Worm (Caenorhabditis elegans) whole organism, young adult: ENCODE results near the gene clh-1.
A peak's percentile ranks its signal among the peaks of the same experiment; 100 is the strongest.

ENCODE experiments used
- B0261.1 ChIP-seq: sonication (generic microtip); optimal IDR thresholded peaks from 2 replicates; lab custom pipeline; 2016; ENCODE audit warnings: mild to moderate bottlenecking, missing genetic modification characterization, moderate library complexity, missing compliant biosample characterization
- B0336.3 ChIP-seq: fragments of 200-800 bp; sonication (Bioruptor generic); IDR thresholded peaks from 2 replicates; pipeline ENCODE4 v1.3.6; 2022; ENCODE audit warnings: missing genetic modification characterization, missing compliant biosample characterization
- F39B2.1 ChIP-seq: fragments of 200-800 bp; sonication (Bioruptor generic); IDR thresholded peaks from 2 replicates; pipeline ENCODE4 v1.3.6; 2022; ENCODE audit warnings: missing genetic modification reagents, missing genetic modification characterization, missing compliant biosample characterization
- F57A8.1 ChIP-seq: fragments of 200-800 bp; sonication (Bioruptor generic); optimal IDR thresholded peaks from 2 replicates; lab custom pipeline; 2018; ENCODE audit warnings: mild to moderate bottlenecking, missing genetic modification characterization, moderate library complexity, missing compliant biosample characterization
- F57C9.4 ChIP-seq: sonication (generic microtip); optimal IDR thresholded peaks from 2 replicates; lab custom pipeline; 2017; ENCODE audit warnings: mild to moderate bottlenecking, missing genetic modification characterization, missing compliant biosample characterization
- T07F8.4 ChIP-seq: sonication (generic microtip); optimal IDR thresholded peaks from 2 replicates; lab custom pipeline; 2016; ENCODE audit warnings: mild to moderate bottlenecking, missing genetic modification characterization, moderate library complexity, missing compliant biosample characterization
- aptf-2 ChIP-seq: fragments of 200-800 bp; sonication (Bioruptor generic); conservative IDR thresholded peaks from 2 replicates; pipeline ENCODE4 v1.3.6; 2022; ENCODE audit warnings: missing genetic modification reagents, missing genetic modification characterization, missing compliant biosample characterization
- aptf-3 ChIP-seq: fragments of 200-800 bp; sonication (Bioruptor generic); IDR thresholded peaks from 2 replicates; pipeline ENCODE4 v1.3.6; 2022; ENCODE audit warnings: missing genetic modification characterization, missing compliant biosample characterization
- attf-3 ChIP-seq: fragments of 200-800 bp; sonication (Bioruptor generic); conservative IDR thresholded peaks from 2 replicates; pipeline ENCODE4 v1.3.6; 2022; ENCODE audit warnings: missing genetic modification reagents, missing genetic modification characterization, missing compliant biosample characterization
- ccch-3 ChIP-seq: fragments of 200-800 bp; sonication (Bioruptor generic); optimal IDR thresholded peaks from 2 replicates; lab custom pipeline; 2018; ENCODE audit warnings: mild to moderate bottlenecking, missing genetic modification characterization, missing compliant biosample characterization
- ceh-27 ChIP-seq: fragments of 200-800 bp; sonication (Bioruptor generic); optimal IDR thresholded peaks from 2 replicates; lab custom pipeline; 2018; ENCODE audit warnings: mild to moderate bottlenecking, missing genetic modification characterization, moderate library complexity, missing compliant biosample characterization
- dpff-1 ChIP-seq: sonication (generic microtip); optimal IDR thresholded peaks from 2 replicates; lab custom pipeline; 2017; ENCODE audit warnings: mild to moderate bottlenecking, missing genetic modification characterization, missing compliant biosample characterization
- dpl-1 ChIP-seq: fragments of 150-350 bp; optimal IDR thresholded peaks from 2 replicates; lab custom pipeline; 2014; ENCODE audit warnings: missing biosample characterization, missing genetic modification reagents, missing genetic modification characterization
- efl-1 ChIP-seq: fragments of 150-350 bp; optimal IDR thresholded peaks from 2 replicates; lab custom pipeline; 2014; ENCODE audit warnings: missing biosample characterization, missing genetic modification reagents, missing genetic modification characterization
- egl-44 ChIP-seq: fragments of 200-800 bp; sonication (Bioruptor generic); IDR thresholded peaks from 2 replicates; pipeline ENCODE4 v1.3.6; 2022; ENCODE audit warnings: missing genetic modification reagents, missing genetic modification characterization, missing compliant biosample characterization
- hlh-12 ChIP-seq: sonication (generic microtip); optimal IDR thresholded peaks from 2 replicates; lab custom pipeline; 2016; ENCODE audit warnings: missing genetic modification characterization, missing compliant biosample characterization
- hsf-1 ChIP-seq: fragments of 200-800 bp; sonication (Bioruptor generic); IDR thresholded peaks from 2 replicates; pipeline ENCODE4 v1.3.6; 2022; ENCODE audit warnings: missing genetic modification reagents, missing genetic modification characterization, missing compliant biosample characterization
- madf-6 ChIP-seq: fragments of 200-800 bp; sonication (Bioruptor generic); IDR thresholded peaks from 2 replicates; pipeline ENCODE4 v1.3.6; 2022; ENCODE audit warnings: missing genetic modification reagents, missing genetic modification characterization, missing compliant biosample characterization
- madf-8 ChIP-seq: fragments of 200-800 bp; sonication (Bioruptor generic); conservative IDR thresholded peaks from 2 replicates; pipeline ENCODE4 v1.3.6; 2022; ENCODE audit warnings: missing genetic modification reagents, missing genetic modification characterization, missing compliant biosample characterization
- mes-4 ChIP-seq: sonication (generic microtip); optimal IDR thresholded peaks from 2 replicates; lab custom pipeline; 2016; ENCODE audit warnings: missing genotype, missing genetic modification characterization, missing compliant biosample characterization
- nfya-1 ChIP-seq: sonication (generic microtip); optimal IDR thresholded peaks from 2 replicates; lab custom pipeline; 2017; ENCODE audit warnings: antibody characterized with exemption, missing compliant biosample characterization, missing genetic modification characterization, borderline replicate concordance; ENCODE audit not compliant: insufficient read depth
- nhr-120 ChIP-seq: fragments of 200-800 bp; sonication (Bioruptor generic); IDR thresholded peaks from 2 replicates; pipeline ENCODE4 v1.3.6; 2022; ENCODE audit warnings: missing genetic modification characterization, missing compliant biosample characterization
- nhr-179 ChIP-seq: sonication (generic microtip); optimal IDR thresholded peaks from 2 replicates; lab custom pipeline; 2016; ENCODE audit warnings: mild to moderate bottlenecking, missing genetic modification characterization, missing compliant biosample characterization
- nhr-80 ChIP-seq: sonication (generic microtip); optimal IDR thresholded peaks from 2 replicates; lab custom pipeline; 2016; ENCODE audit warnings: missing genetic modification characterization, missing compliant biosample characterization
- pha-4 ChIP-seq: fragments of 150-350 bp; sonication (generic microtip); optimal IDR thresholded peaks from 2 replicates; lab custom pipeline; 2014; ENCODE audit warnings: missing biosample characterization, missing genetic modification reagents, missing genetic modification characterization
- rcor-1 ChIP-seq: fragments of 200-800 bp; sonication (Bioruptor generic); IDR thresholded peaks from 2 replicates; pipeline ENCODE4 v1.3.6; 2022; ENCODE audit warnings: missing genetic modification reagents, missing genetic modification characterization, missing compliant biosample characterization
- rec-8 ChIP-seq, 2 experiments: sonication (generic microtip); optimal IDR thresholded peaks; 2 replicates each; lab custom pipeline; 2016; ENCODE audit warnings: mild to moderate bottlenecking in 2 of 2, missing genetic modification characterization in 2 of 2, missing genetic modification reagents in 2 of 2, missing genotype in 2 of 2, missing biosample characterization in 1 of 2, missing compliant biosample characterization in 1 of 2, moderate library complexity in 1 of 2
- repo-1 ChIP-seq: sonication (generic microtip); optimal IDR thresholded peaks from 2 replicates; lab custom pipeline; 2017; ENCODE audit warnings: mild to moderate bottlenecking, missing genetic modification characterization, missing compliant biosample characterization
- sdz-38 ChIP-seq: sonication (generic microtip); optimal IDR thresholded peaks from 2 replicates; lab custom pipeline; 2016; ENCODE audit warnings: missing genotype, missing genetic modification characterization, missing compliant biosample characterization
- sea-2 ChIP-seq: fragments of 200-800 bp; sonication (Bioruptor generic); IDR thresholded peaks from 2 replicates; pipeline ENCODE4 v1.3.6; 2022; ENCODE audit warnings: missing genetic modification characterization, missing compliant biosample characterization
- somi-1 ChIP-seq: fragments of 200-800 bp; sonication (Bioruptor generic); optimal IDR thresholded peaks from 2 replicates; lab custom pipeline; 2018; ENCODE audit warnings: mild to moderate bottlenecking, missing genetic modification characterization, missing compliant biosample characterization
- tbp1 ChIP-seq: fragments of 200-800 bp; sonication (Bioruptor generic); optimal IDR thresholded peaks from 2 replicates; lab custom pipeline; 2018; ENCODE audit warnings: mild to moderate bottlenecking, missing genetic modification characterization, missing compliant biosample characterization
- tbx-9 ChIP-seq: sonication (generic microtip); optimal IDR thresholded peaks from 2 replicates; lab custom pipeline; 2016; ENCODE audit warnings: borderline replicate concordance, missing genetic modification characterization, inconsistent platforms, missing compliant biosample characterization
- xnd-1 ChIP-seq: sonication (generic microtip); optimal IDR thresholded peaks from 2 replicates; lab custom pipeline; 2016; ENCODE audit warnings: missing genotype, missing genetic modification reagents, missing genetic modification characterization, missing compliant biosample characterization
- zfh-2 ChIP-seq: fragments of 200-800 bp; sonication (Bioruptor generic); conservative IDR thresholded peaks from 2 replicates; pipeline ENCODE4 v1.3.6; 2022; ENCODE audit warnings: missing genetic modification reagents, missing genetic modification characterization, missing compliant biosample characterization
- ztf-18 ChIP-seq: sonication (generic microtip); optimal IDR thresholded peaks from 2 replicates; lab custom pipeline; 2016; ENCODE audit warnings: missing genotype, mild to moderate bottlenecking, missing genetic modification characterization, missing compliant biosample characterization
- ztf-22 ChIP-seq: fragments of 200-800 bp; sonication (Bioruptor generic); optimal IDR thresholded peaks from 2 replicates; lab custom pipeline; 2018; ENCODE audit warnings: mild to moderate bottlenecking, missing genetic modification characterization, moderate library complexity, missing compliant biosample characterization
- ztf-25 ChIP-seq: fragments of 200-800 bp; sonication (Bioruptor generic); IDR thresholded peaks from 2 replicates; pipeline ENCODE4 v1.3.6; 2022; ENCODE audit warnings: missing genetic modification reagents, missing genetic modification characterization, missing compliant biosample characterization
- ztf-28 ChIP-seq: fragments of 200-800 bp; sonication (Bioruptor generic); IDR thresholded peaks from 2 replicates; pipeline ENCODE4 v1.3.6; 2022; ENCODE audit warnings: missing genetic modification reagents, missing genetic modification characterization, missing compliant biosample characterization
- ztf-6 ChIP-seq: fragments of 200-800 bp; sonication (Bioruptor generic); IDR thresholded peaks from 2 replicates; pipeline ENCODE4 v1.3.6; 2022; ENCODE audit warnings: missing genetic modification reagents, missing genetic modification characterization, missing compliant biosample characterization

clh-1 gene

ce11 chrII:11810436-11810835, 45.8 kb downstream of the clh-1 start, which contains the start of gene F43G6.7 (continued):
- no peak for TF ChIP-seq F57A8.1 (GFP tag; lab: Kevin White, UChicago)
- TF ChIP-seq mes-4 (tag; lab: Kevin White, UChicago): no peak
- TF ChIP-seq nhr-179: no peak
- no peak for TF ChIP-seq ccch-3 (GFP tag; lab: Kevin White, UChicago)
- no peak for TF ChIP-seq ztf-22 (GFP tag; lab: Kevin White, UChicago)
- TF ChIP-seq ceh-27 (GFP tag; lab: Kevin White, UChicago): no peak
- TF ChIP-seq zfh-2 (GFP tag; lab: Robert Waterston, UW): 0 out of 2 replicates have a peak, but pooled peaks have one; percentile 21
- peak; percentile 10 for TF ChIP-seq xnd-1 (tag; lab: Kevin White, UChicago)
- no peak for TF ChIP-seq F57C9.4 (tag; lab: Kevin White, UChicago)
- TF ChIP-seq aptf-3: 0 out of 2 replicates have a peak, but pooled peaks have one; percentile 80
- peak; percentile 66 for TF ChIP-seq madf-8 (GFP tag; lab: Robert Waterston, UW)
- no peak for TF ChIP-seq hlh-12 (tag; lab: Kevin White, UChicago)
- TF ChIP-seq B0261.1 (tag; lab: Kevin White, UChicago): no peak
- TF ChIP-seq dpff-1 (tag; lab: Kevin White, UChicago): no peak
- TF ChIP-seq T07F8.4: no peak
- no peak for TF ChIP-seq ztf-28 (GFP tag; lab: Robert Waterston, UW)
- TF ChIP-seq hsf-1 (GFP tag; lab: Robert Waterston, UW): no peak

DNA sequence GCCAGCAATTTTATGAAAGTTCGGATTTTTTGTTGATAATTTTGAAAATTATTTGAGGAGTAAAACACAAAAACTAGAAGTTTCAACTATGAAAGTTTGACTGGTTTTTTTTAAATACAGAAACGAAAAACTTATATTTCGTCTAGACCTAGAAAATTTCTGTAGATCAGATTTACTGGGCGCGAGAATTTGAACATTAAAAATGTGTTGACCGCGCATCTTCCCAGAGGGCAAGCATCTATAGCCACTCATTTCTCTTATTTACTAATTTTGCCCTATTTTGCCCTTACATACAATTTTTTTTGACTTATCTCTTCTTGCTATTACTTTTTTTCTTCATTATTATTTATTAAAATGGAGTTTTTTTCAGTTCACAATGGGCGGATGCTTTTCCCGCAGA, 47.3 kb downstream of the clh-1 start, which contains the start of gene F43G6.10:
Gene F43G6.10, plus strand, starts transcription at position 371 of the 400 bp plus-strand sequence.
- TF ChIP-seq pha-4 (tag; lab: Kevin White, UChicago) (no peak), nhr-120 (no peak), attf-3 (no peak), B0336.3 (no peak), dpff-1 (tag; lab: Kevin White, UChicago) (no peak), sdz-38 (no peak), somi-1 (GFP tag; lab: Kevin White, UChicago) (no peak), nfya-1 (tag; lab: Kevin White, UChicago) (no peak), F39B2.1 (GFP tag; lab: Robert Waterston, UW) (no peak), madf-8 (GFP tag; lab: Robert Waterston, UW) (peak; percentile 49), tbx-9 (tag; lab: Kevin White, UChicago) (no peak), tbp1 (GFP tag; lab: Kevin White, UChicago) (no peak), madf-6 (GFP tag; lab: Robert Waterston, UW) (peak; percentile 86), rcor-1 (no peak), ztf-18 (tag; lab: Kevin White, UChicago) (no peak), rec-8 (tag; optimal IDR thresholded peaks at IDR 0.05; lab: Kevin White, UChicago) (no peak), dpl-1 (GFP tag; lab: Kevin White, UChicago) (peak; percentile 13), ztf-6 (GFP tag; lab: Robert Waterston, UW) (no peak), repo-1 (tag; lab: Kevin White, UChicago) (no peak), egl-44 (GFP tag; lab: Robert Waterston, UW) (no peak), ztf-25 (no peak), nhr-80 (tag; lab: Kevin White, UChicago) (no peak), sea-2 (no peak), ceh-27 (GFP tag; lab: Kevin White, UChicago) (no peak), hlh-12 (tag; lab: Kevin White, UChicago) (no peak), efl-1 (GFP tag; lab: Kevin White, UChicago) (peak; percentile 74), aptf-2 (peak; percentile 98)
